Worm (Caenorhabditis elegans): Measurements from ENCODE around the gene rpl-6.
A peak's percentile ranks its signal among the peaks of the same experiment; 100 is the strongest.

Gene rpl-6

ce11 chrIII:7221103-7221502, 12.9 kb downstream of the rpl-6 start (continued):
- TF ChIP-seq duxl-1 (tag; optimal IDR thresholded peaks at IDR 0.05; ENCODE audit: poor library complexity) (peak; percentile 16), lsy-2 (tag; optimal IDR thresholded peaks at IDR 0.05) (peak in 1 of 2 experiments; percentile 52), sdz-12 (GFP tag; optimal IDR thresholded peaks at IDR 0.05) (no peak), fkh-10 (GFP tag; optimal IDR thresholded peaks at IDR 0.05) (no peak), daf-16 (GFP tag; optimal IDR thresholded peaks at IDR 0.05) (no peak), daf-16 (tag; optimal IDR thresholded peaks at IDR 0.05) (peak; percentile 1), skn-1 (tag; optimal IDR thresholded peaks at IDR 0.05) (no peak)

DNA sequence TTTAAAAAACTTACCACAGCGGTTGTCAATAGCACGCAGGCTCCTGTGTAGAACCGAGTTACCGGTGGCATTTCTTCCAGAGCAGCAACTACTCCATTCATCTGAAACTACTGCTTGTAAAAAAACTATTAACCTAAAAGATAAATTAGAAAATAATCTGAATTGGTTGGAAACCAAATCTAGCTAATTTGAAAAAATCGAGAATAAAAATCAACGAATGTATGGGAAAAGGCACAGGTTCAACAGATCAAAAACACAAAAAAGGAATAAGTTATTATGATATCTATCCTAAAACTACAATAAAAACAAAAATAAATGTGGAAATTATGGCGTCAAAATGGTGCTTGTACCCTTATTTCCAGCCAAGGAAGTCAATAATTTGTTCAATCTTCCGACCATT, 14.8 kb downstream of the rpl-6 start, which contains the start of gene der-2:
der-2 (minus strand) TSS at position 101 of the 400 bp plus-strand sequence.
- TF ChIP-seq ama-1 (optimal IDR thresholded peaks at IDR 0.05) (no peak), D1046.2 (GFP tag; IDR thresholded peaks at IDR 0.05) (no peak), hlh-11 (tag; optimal IDR thresholded peaks at IDR 0.05) (no peak), mxl-3 (GFP tag; optimal IDR thresholded peaks at IDR 0.05) (no peak), rbr-2 (tag; optimal IDR thresholded peaks at IDR 0.05) (no peak), ceh-28 (tag; optimal IDR thresholded peaks at IDR 0.05) (no peak), lsy-2 (tag; optimal IDR thresholded peaks at IDR 0.05) (no peak), ztf-7 (tag; optimal IDR thresholded peaks at IDR 0.05) (no peak), dve-1 (tag; optimal IDR thresholded peaks at IDR 0.05; ENCODE audit: insufficient read depth) (no peak), duxl-1 (tag; optimal IDR thresholded peaks at IDR 0.05; ENCODE audit: poor library complexity) (no peak), skn-1 (tag; optimal IDR thresholded peaks at IDR 0.05) (no peak), mxl-2 (GFP tag; conservative IDR thresholded peaks at IDR 0.05) (no peak), tra-1 (GFP tag; IDR thresholded peaks at IDR 0.05) (no peak)

- TF ChIP-seq snpc-1.2 (GFP tag; IDR thresholded peaks at IDR 0.05) (no peak), mep-1 (tag; optimal IDR thresholded peaks at IDR 0.05) (no peak), jun-1 (tag; optimal IDR thresholded peaks at IDR 0.05) (no peak), ceh-28 (tag; optimal IDR thresholded peaks at IDR 0.05) (no peak), lsy-2 (tag; optimal IDR thresholded peaks at IDR 0.05) (no peak), arid-1 (GFP tag; conservative IDR thresholded peaks at IDR 0.05) (no peak), hlh-11 (tag; optimal IDR thresholded peaks at IDR 0.05) (no peak), daf-16 (GFP tag; optimal IDR thresholded peaks at IDR 0.05) (no peak), daf-16 (tag; optimal IDR thresholded peaks at IDR 0.05) (no peak), hmg-1.1 (GFP tag; IDR thresholded peaks at IDR 0.05) (no peak)
Measured at ce11 chrIII:7226607-7227006, 18.4 kb downstream of the rpl-6 start, which contains the start of gene hsp-75. Gene hsp-75 (minus strand): TSS chrIII:7226707.

DNA sequence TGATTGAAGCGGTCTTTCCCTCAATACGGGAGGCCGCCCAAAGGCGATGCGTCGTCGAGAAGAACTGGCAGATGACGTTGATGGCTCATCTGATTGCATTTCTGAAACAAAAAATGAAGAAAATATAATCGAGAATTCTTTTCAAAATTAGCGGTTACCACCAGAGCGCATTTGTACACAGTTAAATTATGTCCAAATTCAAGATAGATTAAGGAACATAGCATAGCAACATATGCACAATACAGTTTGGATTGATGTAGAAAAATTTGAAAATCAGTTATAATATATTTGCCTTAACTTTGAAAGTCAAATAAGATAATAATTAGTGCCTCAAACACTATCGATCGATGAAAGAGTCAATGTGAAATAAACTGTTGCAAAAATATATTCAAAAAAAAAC, 21.4 kb downstream of the rpl-6 start, which contains the start of gene R151.8:
R151.8 (minus strand) TSS at position 101 of the 400 bp plus-strand sequence.
- TF ChIP-seq zag-1 (tag; optimal IDR thresholded peaks at IDR 0.05) (no peak), daf-19 (GFP tag; conservative IDR thresholded peaks at IDR 0.05) (no peak), aha-1 (tag) (no peak), nhr-10 (tag; optimal IDR thresholded peaks at IDR 0.05) (no peak), nhr-6 (tag; optimal IDR thresholded peaks at IDR 0.05) (no peak)

- TF ChIP-seq lin-38 (GFP tag; IDR thresholded peaks at IDR 0.05), result peak; percentile 29; the same call in 1 of the 2 replicates
- TF ChIP-seq unc-62 (GFP tag; optimal IDR thresholded peaks at IDR 0.05 in 1 of 2), result peak in 1 of 2 experiments; percentile 66
- TF ChIP-seq unc-62 (tag; optimal IDR thresholded peaks at IDR 0.05), result no peak
- TF ChIP-seq spr-3 (GFP tag; optimal IDR thresholded peaks at IDR 0.05), result no peak
- TF ChIP-seq tag-97 (GFP tag; IDR thresholded peaks at IDR 0.05), result no peak
- no peak for TF ChIP-seq jun-1 (tag; optimal IDR thresholded peaks at IDR 0.05)
- no peak for TF ChIP-seq T26A8.4 (GFP tag; IDR thresholded peaks at IDR 0.05)
- 0 out of 2 replicates have a peak, but pooled peaks have one; percentile 16 for TF ChIP-seq arid-1 (GFP tag; conservative IDR thresholded peaks at IDR 0.05)
- TF ChIP-seq saeg-2 (GFP tag; IDR thresholded peaks at IDR 0.05), result no peak
Measured at ce11 chrIII:7230841-7231240, 22.6 kb downstream of the rpl-6 start, which contains the start of gene R151.10. Gene R151.10 (minus strand): TSS chrIII:7230941.
